Fruit fly (Drosophila melanogaster): Measurements from ENCODE around the gene CG34057.

- TF ChIP-seq Dfd (GFP tag; optimal IDR thresholded peaks at IDR 0.05) (no peak), br (GFP tag; optimal IDR thresholded peaks at IDR 0.05) (no peak), psq (GFP tag; optimal IDR thresholded peaks at IDR 0.05) (no peak), Hr78 (GFP tag; optimal IDR thresholded peaks at IDR 0.05) (no peak), sv (GFP tag; optimal IDR thresholded peaks at IDR 0.05) (no peak), Hr83 (GFP tag; optimal IDR thresholded peaks at IDR 0.05; ENCODE audit: poor library complexity, severe bottlenecking) (no peak), h (GFP tag; optimal IDR thresholded peaks at IDR 0.05) (no peak), Dif (GFP tag; optimal IDR thresholded peaks at IDR 0.05; ENCODE audit: partially characterized antibody) (no peak), Sp1 (GFP tag; optimal IDR thresholded peaks at IDR 0.05) (no peak), CrebA (GFP tag; optimal IDR thresholded peaks at IDR 0.05; ENCODE audit: borderline replicate concordance) (no peak), Abd-B (GFP tag; optimal IDR thresholded peaks at IDR 0.05) (no peak)
Observed at dm6 chr3L:885006-885405, 12.2 kb upstream of the CG34057 start.

All from whole organism, wandering third instar larva.